Fruit fly (Drosophila melanogaster) Kc167 (cell line): Measurements from ENCODE around the gene ND-20L.

Source experiments
- Sin3A ChIP-seq: fragments of >200 bp; optimal IDR thresholded peaks from 2 replicates; lab custom pipeline; 2018; ENCODE audit warnings: missing external identifiers
- insv ChIP-seq: fragments of >200 bp; optimal IDR thresholded peaks from 3 replicates; lab custom pipeline; 2018; ENCODE audit warnings: missing external identifiers
- psq ChIP-seq: fragments of >200 bp; optimal IDR thresholded peaks from 2 replicates; lab custom pipeline; 2017; ENCODE audit warnings: missing external identifiers
- ttk ChIP-seq: sonication (Bioruptor generic); optimal IDR thresholded peaks from 2 replicates; lab custom pipeline; 2017; ENCODE audit warnings: missing external identifiers

dm6 chr3R:29562579-29562978, 47.1 kb downstream of the ND-20L start:
- TF ChIP-seq Sin3A (lab: Kevin White, UChicago) (no peak), ttk (lab: Kevin White, UChicago) (no peak), psq (no peak), insv (lab: Kevin White, UChicago) (no peak)
